Worm (Caenorhabditis elegans): ENCODE data around the gene C39E9.12.

The C39E9.12 gene

ce11 chrIV:13079119-13079518 lies 14.7 kb upstream of the C39E9.12 start, which contains the start of gene C39E9.8 (continued):
- TF ChIP-seq C16A3.4 (tag; optimal IDR thresholded peaks at IDR 0.05) = no peak
- TF ChIP-seq nhr-85 (tag) = peak; percentile 89
- peak; percentile 5 for TF ChIP-seq blmp-1 (tag; optimal IDR thresholded peaks at IDR 0.05)
- TF ChIP-seq lin-39 (tag; optimal IDR thresholded peaks at IDR 0.05) = no peak
- no peak for TF ChIP-seq elt-2 (tag; optimal IDR thresholded peaks at IDR 0.05)
- no peak for TF ChIP-seq xbp-1 (tag; optimal IDR thresholded peaks at IDR 0.05)
- no peak for TF ChIP-seq fkh-10 (GFP tag; optimal IDR thresholded peaks at IDR 0.05)
- TF ChIP-seq ceh-82 (tag; optimal IDR thresholded peaks at IDR 0.05) = no peak
- no peak for TF ChIP-seq dpl-1 (GFP tag; optimal IDR thresholded peaks at IDR 0.05)
- TF ChIP-seq ama-1 (optimal IDR thresholded peaks at IDR 0.05) = no peak
- no peak for TF ChIP-seq alr-1 (tag; optimal IDR thresholded peaks at IDR 0.05; ENCODE audit: borderline replicate concordance)
- no peak for TF ChIP-seq ceh-90 (tag; optimal IDR thresholded peaks at IDR 0.05)
- peak; percentile 24 for TF ChIP-seq jun-1 (tag; optimal IDR thresholded peaks at IDR 0.05)
- no peak for TF ChIP-seq mep-1 (tag; optimal IDR thresholded peaks at IDR 0.05)
- TF ChIP-seq lin-35 (GFP tag; optimal IDR thresholded peaks at IDR 0.05) = peak in 1 of 2 experiments; percentile 63
- TF ChIP-seq fkh-4 (tag; optimal IDR thresholded peaks at IDR 0.05; ENCODE audit: borderline replicate concordance) = no peak
- peak in 1 of 6 experiments; percentile 43 for TF ChIP-seq elt-3 (tag; optimal IDR thresholded peaks at IDR 0.05)
- no peak for TF ChIP-seq efl-1 (optimal IDR thresholded peaks at IDR 0.05)
- no peak for TF ChIP-seq efl-1 (GFP tag; optimal IDR thresholded peaks at IDR 0.05 in 1 of 2)
- TF ChIP-seq ceh-8 (GFP tag; optimal IDR thresholded peaks at IDR 0.05) = no peak
- TF ChIP-seq egl-27 (tag; optimal IDR thresholded peaks at IDR 0.05) = no peak
- TF ChIP-seq fkh-8 (tag; optimal IDR thresholded peaks at IDR 0.05) = no peak
- no peak for TF ChIP-seq lin-13 (GFP tag; optimal IDR thresholded peaks at IDR 0.05)
- no peak for TF ChIP-seq nhr-76 (tag; optimal IDR thresholded peaks at IDR 0.05)
- no peak for TF ChIP-seq lir-3 (tag; optimal IDR thresholded peaks at IDR 0.05; ENCODE audit: poor library complexity)

ce11 chrIV:13080185-13080584 lies 13.6 kb upstream of the C39E9.12 start:
- TF ChIP-seq lir-3 (tag; optimal IDR thresholded peaks at IDR 0.05; ENCODE audit: poor library complexity) (no peak), lin-14 (GFP tag; optimal IDR thresholded peaks at IDR 0.05) (peak; percentile 71), tlp-1 (tag; optimal IDR thresholded peaks at IDR 0.05) (no peak), lin-35 (GFP tag; optimal IDR thresholded peaks at IDR 0.05) (peak in 1 of 2 experiments; percentile 44), lsy-2 (tag; optimal IDR thresholded peaks at IDR 0.05) (no peak), efl-1 (optimal IDR thresholded peaks at IDR 0.05) (no peak), efl-1 (GFP tag; optimal IDR thresholded peaks at IDR 0.05 in 1 of 2) (peak in 1 of 2 experiments; percentile 40), sox-4 (tag; optimal IDR thresholded peaks at IDR 0.05) (no peak), nhr-85 (tag) (peak; percentile 95), mep-1 (tag; optimal IDR thresholded peaks at IDR 0.05) (no peak), unc-130 (tag; optimal IDR thresholded peaks at IDR 0.05) (no peak), ztf-4 (tag; optimal IDR thresholded peaks at IDR 0.05) (no peak), snu-23 (GFP tag; optimal IDR thresholded peaks at IDR 0.05) (peak; percentile 48), nhr-19 (GFP tag; conservative IDR thresholded peaks at IDR 0.05) (peak; percentile 40; the same call in 1 of the 2 replicates), nhr-11 (tag; optimal IDR thresholded peaks at IDR 0.05) (peak; percentile 9), mef-2 (tag; optimal IDR thresholded peaks at IDR 0.05) (no peak), blmp-1 (tag; optimal IDR thresholded peaks at IDR 0.05) (peak; percentile 39), elt-3 (tag; optimal IDR thresholded peaks at IDR 0.05) (peak in 2 of 6 experiments; percentile 79 to 84), C04F5.9 (tag; optimal IDR thresholded peaks at IDR 0.05) (no peak), mdl-1 (tag; optimal IDR thresholded peaks at IDR 0.05) (no peak), nhr-71 (tag; optimal IDR thresholded peaks at IDR 0.05) (peak; percentile 59), ceh-90 (tag; optimal IDR thresholded peaks at IDR 0.05) (no peak), nhr-237 (tag; optimal IDR thresholded peaks at IDR 0.05) (no peak), ztf-11 (tag; optimal IDR thresholded peaks at IDR 0.05) (no peak), swsn-7 (tag; optimal IDR thresholded peaks at IDR 0.05) (no peak), nhr-90 (tag; optimal IDR thresholded peaks at IDR 0.05; ENCODE audit: poor library complexity) (peak; percentile 41), nhr-20 (tag; optimal IDR thresholded peaks at IDR 0.05) (peak; percentile 47), mab-9 (GFP tag; IDR thresholded peaks at IDR 0.05) (no peak), skn-1 (tag; optimal IDR thresholded peaks at IDR 0.05) (peak; percentile 28), tbx-2 (tag; optimal IDR thresholded peaks at IDR 0.05) (peak; percentile 6), pag-3 (tag; optimal IDR thresholded peaks at IDR 0.05; ENCODE audit: borderline replicate concordance, insufficient read depth) (no peak), ceh-82 (tag; optimal IDR thresholded peaks at IDR 0.05) (no peak), grh-1 (GFP tag; IDR thresholded peaks at IDR 0.05) (0 out of 2 replicates have a peak, but pooled peaks have one; percentile 7), sup-37 (GFP tag; optimal IDR thresholded peaks at IDR 0.05) (no peak)

All from whole organism, L1 larva.